Worm (Caenorhabditis elegans): ENCODE results near the gene srw-23.

The srw-23 gene

DNA sequence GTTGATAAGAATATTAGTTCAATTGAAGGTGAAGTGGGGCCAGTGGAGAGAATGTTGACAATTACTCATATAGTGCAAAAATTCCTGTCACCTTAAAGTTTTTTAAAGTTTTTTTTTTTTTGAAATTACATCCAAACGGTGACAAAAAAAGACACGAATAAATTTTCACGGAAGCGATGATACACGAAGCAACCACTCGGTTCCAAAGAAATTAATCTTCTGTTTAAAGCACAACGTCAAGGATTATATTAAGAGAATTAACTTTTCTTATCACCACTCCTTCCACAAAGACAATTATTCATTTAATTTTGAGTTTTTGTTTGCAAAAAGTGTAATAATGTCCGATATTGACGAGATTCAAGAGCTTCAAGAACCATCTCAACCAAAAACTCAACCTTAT lies 8.3 kb upstream of the srw-23 start, which contains the start of gene clec-28:
Gene clec-28 (plus strand): TSS at position 301 of the 400 bp plus-strand sequence.
- no peak for TF ChIP-seq F44E2.7 (GFP tag; IDR thresholded peaks at IDR 0.05)
- TF ChIP-seq cey-2 (tag; optimal IDR thresholded peaks at IDR 0.05; ENCODE audit: borderline replicate concordance, insufficient read depth), result no peak
- no peak for TF ChIP-seq daf-19 (GFP tag; conservative IDR thresholded peaks at IDR 0.05)
- TF ChIP-seq ztf-7 (tag; optimal IDR thresholded peaks at IDR 0.05), result no peak
- no peak for TF ChIP-seq Y5F2A.4 (GFP tag; optimal IDR thresholded peaks at IDR 0.05)
- no peak for TF ChIP-seq nhr-48 (tag; optimal IDR thresholded peaks at IDR 0.05)
- TF ChIP-seq mxl-3 (GFP tag; optimal IDR thresholded peaks at IDR 0.05), result no peak
- TF ChIP-seq zag-1 (tag; optimal IDR thresholded peaks at IDR 0.05), result no peak
- TF ChIP-seq nhr-11 (tag; optimal IDR thresholded peaks at IDR 0.05), result no peak
- TF ChIP-seq F10B5.3 (tag; optimal IDR thresholded peaks at IDR 0.05), result no peak
- TF ChIP-seq zfp-3 (GFP tag; conservative IDR thresholded peaks at IDR 0.05), result no peak
- no peak for TF ChIP-seq ZK337.2 (GFP tag; IDR thresholded peaks at IDR 0.05)
- TF ChIP-seq lir-3 (tag; optimal IDR thresholded peaks at IDR 0.05), result no peak
- TF ChIP-seq lin-29 (GFP tag; IDR thresholded peaks at IDR 0.05), result no peak

DNA sequence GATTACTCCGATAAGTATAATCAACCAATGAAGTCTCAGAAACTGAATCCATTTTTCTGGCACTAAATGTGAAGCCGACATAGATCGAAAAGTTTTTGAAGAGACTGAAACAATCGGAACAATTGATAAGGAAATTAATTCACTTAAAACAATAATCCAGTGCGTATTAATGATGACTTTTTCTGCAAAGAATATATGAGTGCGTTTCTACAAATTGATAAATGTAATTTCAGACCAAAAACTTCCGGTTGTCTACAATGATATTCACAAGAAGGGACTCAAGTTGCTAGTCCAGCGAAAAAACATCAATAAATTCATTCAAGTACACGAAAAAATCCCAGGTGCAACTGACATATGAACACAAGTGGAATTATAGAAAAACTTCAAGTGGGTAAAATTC lies 4.0 kb upstream of the srw-23 start, which contains the start of gene clec-33:
Gene clec-33 (minus strand): TSS at position 101 of the 400 bp plus-strand sequence.
- TF ChIP-seq zfp-2 (tag; optimal IDR thresholded peaks at IDR 0.05) (no peak), lin-1 (GFP tag; IDR thresholded peaks at IDR 0.05) (no peak), ces-1 (GFP tag; optimal IDR thresholded peaks at IDR 0.05) (no peak), nhr-237 (tag; optimal IDR thresholded peaks at IDR 0.05) (no peak), vab-7 (GFP tag; IDR thresholded peaks at IDR 0.05) (no peak)

DNA sequence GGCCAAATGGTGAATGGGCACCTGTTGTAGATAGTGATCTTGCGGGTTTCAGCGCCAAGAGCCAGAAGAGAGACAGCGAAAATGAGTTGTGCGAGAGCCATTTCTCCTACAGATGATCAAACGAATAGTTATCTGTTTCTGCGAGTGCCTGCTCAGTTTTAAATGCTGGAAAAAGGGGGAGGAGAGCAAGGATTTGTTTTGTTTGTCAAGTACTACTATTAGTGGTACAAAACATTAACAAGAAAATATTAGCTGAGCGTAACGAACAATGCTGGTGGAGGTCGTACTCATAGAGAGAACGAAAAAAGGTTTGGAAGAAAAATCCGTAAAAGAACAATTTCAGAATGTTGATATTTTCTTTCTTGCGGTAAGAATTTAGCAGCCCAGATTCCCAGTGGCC lies 2.4 kb upstream of the srw-23 start, which contains the start of gene thn-4:
Gene thn-4 (minus strand): TSS at position 101 of the 400 bp plus-strand sequence.
- TF ChIP-seq tag-97 (GFP tag; IDR thresholded peaks at IDR 0.05) (no peak), lin-1 (GFP tag; IDR thresholded peaks at IDR 0.05) (no peak), F26F4.8 (GFP tag; conservative IDR thresholded peaks at IDR 0.05) (no peak), lin-38 (GFP tag; IDR thresholded peaks at IDR 0.05) (no peak), fkh-10 (GFP tag; optimal IDR thresholded peaks at IDR 0.05) (no peak), hif-1 (tag; optimal IDR thresholded peaks at IDR 0.05) (no peak), jun-1 (tag; optimal IDR thresholded peaks at IDR 0.05) (no peak), snpc-4 (tag; optimal IDR thresholded peaks at IDR 0.05) (no peak), Y48G9A.11 (GFP tag; IDR thresholded peaks at IDR 0.05) (no peak), lin-39 (tag; optimal IDR thresholded peaks at IDR 0.05) (no peak), daf-19 (GFP tag; conservative IDR thresholded peaks at IDR 0.05) (no peak), madf-9 (GFP tag; conservative IDR thresholded peaks at IDR 0.05) (no peak), hmg-1.1 (GFP tag; IDR thresholded peaks at IDR 0.05) (no peak), dpl-1 (GFP tag; optimal IDR thresholded peaks at IDR 0.05) (no peak), ama-1 (optimal IDR thresholded peaks at IDR 0.05) (no peak), duxl-1 (tag; optimal IDR thresholded peaks at IDR 0.05; ENCODE audit: poor library complexity) (no peak), Y105C5A.15 (GFP tag; IDR thresholded peaks at IDR 0.05) (no peak), R02D3.7 (tag; optimal IDR thresholded peaks at IDR 0.05) (no peak)

DNA sequence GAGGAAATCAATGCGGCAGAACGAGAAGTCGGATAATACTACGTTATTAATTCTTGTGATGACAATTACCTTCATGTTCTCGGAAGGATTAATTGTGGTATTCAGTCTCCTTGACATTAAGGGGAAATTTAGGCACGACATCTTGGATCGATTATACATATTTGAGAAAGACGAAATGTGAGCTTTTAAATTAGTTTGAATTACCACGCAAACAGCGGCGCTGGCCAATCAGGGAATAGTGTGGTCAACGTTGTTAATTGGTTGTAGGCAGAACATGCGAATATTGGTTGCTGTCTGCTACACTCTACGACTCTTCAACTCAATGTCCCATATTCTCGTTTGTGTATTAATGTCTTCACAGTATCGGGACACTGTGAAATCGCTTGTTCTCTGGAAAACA lies 1.2 kb downstream of the srw-23 start, which contains the start of gene F49A5.10:
Gene F49A5.10 (plus strand): TSS at position 301 of the 400 bp plus-strand sequence.
- TF ChIP-seq dmd-6 (GFP tag; IDR thresholded peaks at IDR 0.05) (no peak), lin-29 (GFP tag; IDR thresholded peaks at IDR 0.05) (no peak), skn-1 (tag; optimal IDR thresholded peaks at IDR 0.05) (no peak), F49E8.2 (tag; optimal IDR thresholded peaks at IDR 0.05; ENCODE audit: borderline replicate concordance) (no peak), ama-1 (optimal IDR thresholded peaks at IDR 0.05) (no peak), ZK546.5 (tag; optimal IDR thresholded peaks at IDR 0.05) (no peak), D1046.2 (GFP tag; IDR thresholded peaks at IDR 0.05) (no peak)

Measured in whole organism, L4 larva.